Worm (Caenorhabditis elegans) whole organism, late embryonic: Measurements from ENCODE around the gene pph-4.2.

Source experiments
- K02D7.2 ChIP-seq: sonication (generic microtip); optimal IDR thresholded peaks from 2 replicates; lab custom pipeline; 2017; ENCODE audit warnings: mild to moderate bottlenecking, missing genetic modification characterization, missing compliant biosample characterization
- T23F11.4 ChIP-seq: fragments of 200-800 bp; sonication (Bioruptor generic); optimal IDR thresholded peaks from 2 replicates; lab custom pipeline; 2018; ENCODE audit warnings: mild to moderate bottlenecking, missing genetic modification characterization, missing compliant biosample characterization
- ceh-48 ChIP-seq: sonication (generic microtip); optimal IDR thresholded peaks from 2 replicates; lab custom pipeline; 2016; ENCODE audit warnings: missing genetic modification characterization, inconsistent platforms, missing compliant biosample characterization
- dmd-4 ChIP-seq: sonication (generic microtip); optimal IDR thresholded peaks from 2 replicates; lab custom pipeline; 2016; ENCODE audit warnings: borderline replicate concordance, missing genetic modification characterization, missing compliant biosample characterization
- fkh-6 ChIP-seq: sonication (generic microtip); optimal IDR thresholded peaks from 2 replicates; lab custom pipeline; 2016; ENCODE audit warnings: missing genetic modification characterization, missing compliant biosample characterization
- hlh-6 ChIP-seq: sonication (generic microtip); optimal IDR thresholded peaks from 2 replicates; lab custom pipeline; 2016; ENCODE audit warnings: missing genotype, missing genetic modification characterization, missing compliant biosample characterization
- nfya-1 ChIP-seq: sonication (generic microtip); optimal IDR thresholded peaks from 2 replicates; lab custom pipeline; 2017; ENCODE audit warnings: missing genetic modification characterization, mild to moderate bottlenecking, missing compliant biosample characterization, antibody characterized with exemption, moderate library complexity
- nhr-11 ChIP-seq: fragments of 150-350 bp; optimal IDR thresholded peaks from 2 replicates; lab custom pipeline; 2014; ENCODE audit warnings: missing biosample characterization, missing genetic modification characterization
- pqm-1 ChIP-seq: sonication (generic microtip); optimal IDR thresholded peaks from 2 replicates; lab custom pipeline; 2016; ENCODE audit warnings: missing genetic modification characterization, missing compliant biosample characterization

DNA sequence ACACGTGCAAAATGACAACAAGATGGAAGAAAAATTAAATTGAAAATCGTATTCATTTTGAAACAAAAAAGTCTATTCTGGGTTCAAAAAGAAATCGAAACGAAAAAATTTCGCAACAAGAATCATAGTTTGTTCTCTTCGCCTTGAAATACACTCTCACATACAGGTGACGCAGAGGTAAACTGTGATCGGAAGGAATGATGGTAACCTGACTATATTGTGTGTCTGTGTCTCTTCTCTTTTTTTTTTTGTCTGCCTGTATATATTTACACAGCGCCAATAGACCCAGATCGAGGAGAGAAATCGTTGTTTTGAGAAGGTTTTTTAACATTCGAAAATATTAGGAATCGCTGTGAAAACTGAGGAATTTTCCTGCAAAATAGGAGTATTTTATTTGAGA is 47.0 kb upstream of the pph-4.2 start:
- TF ChIP-seq dmd-4 (tag; lab: Kevin White, UChicago) (no peak), fkh-6 (tag; lab: Kevin White, UChicago) (no peak), nhr-11 (tag; lab: Kevin White, UChicago) (no peak), nfya-1 (tag; lab: Kevin White, UChicago) (no peak), pqm-1 (tag; lab: Kevin White, UChicago) (no peak), T23F11.4 (no peak), K02D7.2 (tag; lab: Kevin White, UChicago) (no peak), hlh-6 (tag; lab: Kevin White, UChicago) (no peak), ceh-48 (no peak)
